Worm (Caenorhabditis elegans) whole organism, L4 larva: ENCODE results near the gene col-104.

ENCODE experiments used
- F10B5.3 ChIP-seq: sonication (generic microtip); optimal IDR thresholded peaks from 2 replicates; lab custom pipeline; 2016; ENCODE audit warnings: mild to moderate bottlenecking, missing genetic modification characterization, missing compliant biosample characterization
- F44E2.7 ChIP-seq: fragments of 200-800 bp; sonication (Bioruptor generic); IDR thresholded peaks from 2 replicates; pipeline ENCODE4 v2.1.2; 2022; ENCODE audit warnings: missing genetic modification characterization, missing compliant biosample characterization
- F49E8.2 ChIP-seq: sonication (generic microtip); optimal IDR thresholded peaks from 2 replicates; lab custom pipeline; 2016; ENCODE audit warnings: missing compliant biosample characterization, mild to moderate bottlenecking, missing genetic modification characterization, borderline replicate concordance
- T26A8.4 ChIP-seq: fragments of 200-800 bp; sonication (Bioruptor generic); IDR thresholded peaks from 2 replicates; pipeline ENCODE4 v1.3.6; 2022; ENCODE audit warnings: missing genetic modification characterization, missing compliant biosample characterization
- Y105C5A.15 ChIP-seq: fragments of 200-800 bp; sonication (Bioruptor generic); IDR thresholded peaks from 2 replicates; pipeline ENCODE4 v1.3.6; 2022; ENCODE audit warnings: missing genetic modification characterization, missing compliant biosample characterization
- Y48G9A.11 ChIP-seq: fragments of 200-800 bp; sonication (Bioruptor generic); IDR thresholded peaks from 2 replicates; pipeline ENCODE4 v1.3.6; 2022; ENCODE audit warnings: missing genetic modification reagents, missing genetic modification characterization, missing compliant biosample characterization
- Y5F2A.4 ChIP-seq: fragments of 200-800 bp; sonication (Bioruptor generic); optimal IDR thresholded peaks from 2 replicates; lab custom pipeline; 2018; ENCODE audit warnings: mild to moderate bottlenecking, missing genetic modification characterization, missing compliant biosample characterization
- ZK337.2 ChIP-seq: fragments of 200-800 bp; sonication (Bioruptor generic); IDR thresholded peaks from 2 replicates; pipeline ENCODE4 v1.3.6; 2022; ENCODE audit warnings: missing genetic modification reagents, missing genetic modification characterization, missing compliant biosample characterization
- ZK546.5 ChIP-seq, 2 experiments: sonication (generic microtip); optimal IDR thresholded peaks; 2 replicates each; lab custom pipeline; 2017; ENCODE audit warnings: missing biosample characterization in 2 of 2, missing genetic modification characterization in 2 of 2
- aha-1 ChIP-seq: fragments of 150-350 bp; peaks from one replicate; lab custom pipeline; 2014; ENCODE audit warnings: missing biosample characterization, missing genetic modification characterization
- ama-1 ChIP-seq: fragments of 150-350 bp; optimal IDR thresholded peaks from 2 replicates; lab custom pipeline; 2014; ENCODE audit warnings: inconsistent platforms, mixed read lengths
- ceh-44 ChIP-seq: fragments of 200-800 bp; sonication (Bioruptor generic); IDR thresholded peaks from 2 replicates; pipeline ENCODE4 v1.3.6; 2022; ENCODE audit warnings: missing genetic modification reagents, missing genetic modification characterization, missing compliant biosample characterization
- ceh-82 ChIP-seq: sonication (generic microtip); optimal IDR thresholded peaks from 2 replicates; lab custom pipeline; 2017; ENCODE audit warnings: missing biosample characterization, missing genetic modification characterization
- ces-1 ChIP-seq: fragments of 150-350 bp; sonication (generic microtip); optimal IDR thresholded peaks from 4 replicates; lab custom pipeline; 2014; ENCODE audit warnings: missing biosample characterization, missing genetic modification reagents, missing genetic modification characterization
- daf-12 ChIP-seq: fragments of 150-350 bp; optimal IDR thresholded peaks from 2 replicates; lab custom pipeline; 2014; ENCODE audit warnings: missing biosample characterization, missing genetic modification reagents, missing genetic modification characterization
- daf-8 ChIP-seq: fragments of 200-800 bp; sonication (Bioruptor generic); IDR thresholded peaks from 2 replicates; pipeline ENCODE4 v1.3.6; 2022; ENCODE audit warnings: missing genetic modification characterization, missing compliant biosample characterization
- dmd-8 ChIP-seq: fragments of 200-800 bp; sonication (Bioruptor generic); IDR thresholded peaks from 2 replicates; pipeline ENCODE4 v1.3.6; 2022; ENCODE audit warnings: missing genetic modification characterization, missing compliant biosample characterization
- fos-1 ChIP-seq: fragments of 150-350 bp; optimal IDR thresholded peaks from 2 replicates; lab custom pipeline; 2014; ENCODE audit warnings: missing biosample characterization, missing genetic modification characterization
- hlh-11 ChIP-seq: fragments of 200-800 bp; sonication (Bioruptor generic); optimal IDR thresholded peaks from 2 replicates; lab custom pipeline; 2018; ENCODE audit warnings: mild to moderate bottlenecking, missing genetic modification characterization, missing compliant biosample characterization
- hlh-30 ChIP-seq: sonication (generic microtip); optimal IDR thresholded peaks from 2 replicates; lab custom pipeline; 2017; ENCODE audit warnings: antibody characterized with exemption, mild to moderate bottlenecking, missing genetic modification characterization, missing compliant biosample characterization; ENCODE audit not compliant: insufficient read depth
- hmg-1.1 ChIP-seq: fragments of 200-800 bp; sonication (Bioruptor generic); IDR thresholded peaks from 2 replicates; pipeline ENCODE4 v1.3.6; 2022; ENCODE audit warnings: missing genetic modification reagents, missing genetic modification characterization, missing compliant biosample characterization
- lin-1 ChIP-seq: fragments of 200-800 bp; sonication (Bioruptor generic); IDR thresholded peaks from 2 replicates; pipeline ENCODE4 v1.3.6; 2022; ENCODE audit warnings: missing genetic modification reagents, missing genetic modification characterization, missing compliant biosample characterization
- lin-15B ChIP-seq: fragments of 150-350 bp; sonication (generic microtip); optimal IDR thresholded peaks from 3 replicates; lab custom pipeline; 2014; ENCODE audit warnings: missing biosample characterization, missing genetic modification characterization
- lin-29 ChIP-seq: fragments of 200-800 bp; sonication (Bioruptor generic); IDR thresholded peaks from 2 replicates; pipeline ENCODE4 v1.3.6; 2022; ENCODE audit warnings: missing genetic modification reagents, missing genetic modification characterization, missing compliant biosample characterization
- madf-9 ChIP-seq: fragments of 200-800 bp; sonication (Bioruptor generic); conservative IDR thresholded peaks from 2 replicates; pipeline ENCODE4 v1.3.6; 2022; ENCODE audit warnings: missing genetic modification reagents, missing genetic modification characterization, missing compliant biosample characterization
- mdt-29 ChIP-seq: fragments of 200-800 bp; sonication (Bioruptor generic); IDR thresholded peaks from 2 replicates; pipeline ENCODE4 v1.3.6; 2022; ENCODE audit warnings: missing genetic modification reagents, missing genetic modification characterization, missing compliant biosample characterization
- mes-2 ChIP-seq: sonication (generic microtip); optimal IDR thresholded peaks from 2 replicates; lab custom pipeline; 2016; ENCODE audit warnings: missing genotype, mild to moderate bottlenecking, missing genetic modification characterization, missing compliant biosample characterization; ENCODE audit not compliant: poor library complexity, severe bottlenecking
- nhr-102 ChIP-seq: sonication (generic microtip); optimal IDR thresholded peaks from 2 replicates; lab custom pipeline; 2016; ENCODE audit warnings: mild to moderate bottlenecking, missing genetic modification characterization, moderate library complexity, missing compliant biosample characterization
- nhr-48 ChIP-seq: sonication (generic microtip); optimal IDR thresholded peaks from 2 replicates; lab custom pipeline; 2016; ENCODE audit warnings: mild to moderate bottlenecking, missing genetic modification characterization, missing compliant biosample characterization
- nhr-76 ChIP-seq: fragments of 150-350 bp; optimal IDR thresholded peaks from 2 replicates; lab custom pipeline; 2014; ENCODE audit warnings: missing biosample characterization, missing genetic modification characterization
- php-3 ChIP-seq: fragments of 200-800 bp; sonication (Bioruptor generic); IDR thresholded peaks from 2 replicates; pipeline ENCODE4 v1.3.6; 2022; ENCODE audit warnings: missing genetic modification reagents, missing genetic modification characterization, missing compliant biosample characterization
- saeg-2 ChIP-seq: fragments of 200-800 bp; sonication (Bioruptor generic); IDR thresholded peaks from 2 replicates; pipeline ENCODE4 v1.3.6; 2022; ENCODE audit warnings: missing genetic modification reagents, missing genetic modification characterization, missing compliant biosample characterization
- set-16 ChIP-seq: fragments of 200-800 bp; sonication (Bioruptor generic); IDR thresholded peaks from 2 replicates; pipeline ENCODE4 v1.3.6; 2022; ENCODE audit warnings: missing genetic modification reagents, missing genetic modification characterization, missing compliant biosample characterization
- spr-3 ChIP-seq: fragments of 200-800 bp; sonication (Bioruptor generic); optimal IDR thresholded peaks from 2 replicates; lab custom pipeline; 2018; ENCODE audit warnings: mild to moderate bottlenecking, missing genetic modification characterization, missing compliant biosample characterization
- tag-97 ChIP-seq: fragments of 200-800 bp; sonication (Bioruptor generic); IDR thresholded peaks from 2 replicates; pipeline ENCODE4 v1.3.6; 2022; ENCODE audit warnings: missing genetic modification characterization, missing compliant biosample characterization
- tra-1 ChIP-seq: fragments of 200-800 bp; sonication (Bioruptor generic); IDR thresholded peaks from 2 replicates; pipeline ENCODE4 v1.3.6; 2022; ENCODE audit warnings: missing genetic modification reagents, missing genetic modification characterization, missing compliant biosample characterization
- unc-62 ChIP-seq, 3 experiments: fragments of 150-350 bp in 1 of 3; sonication (generic microtip); optimal IDR thresholded peaks in 2 of 3; peaks in 1 of 3; 1 replicate in 1 of 3; 2 replicates in 2 of 3; lab custom pipeline; 2014 to 2017; ENCODE audit warnings: missing biosample characterization in 3 of 3, missing genetic modification characterization in 3 of 3, missing genetic modification reagents in 3 of 3, missing genotype in 1 of 3
- zag-1 ChIP-seq: fragments of 150-350 bp; optimal IDR thresholded peaks from 2 replicates; lab custom pipeline; 2014; ENCODE audit warnings: missing biosample characterization, missing genetic modification characterization
- zfp-2 ChIP-seq: sonication (generic microtip); optimal IDR thresholded peaks from 2 replicates; lab custom pipeline; 2016; ENCODE audit warnings: mild to moderate bottlenecking, missing genetic modification characterization, missing compliant biosample characterization
- zfp-3 ChIP-seq: fragments of 200-800 bp; sonication (Bioruptor generic); conservative IDR thresholded peaks from 2 replicates; pipeline ENCODE4 v1.3.6; 2022; ENCODE audit warnings: missing genetic modification reagents, missing genetic modification characterization, missing compliant biosample characterization
- ztf-11 ChIP-seq: fragments of 150-350 bp; optimal IDR thresholded peaks from 2 replicates; lab custom pipeline; 2014; ENCODE audit warnings: missing biosample characterization, missing genetic modification characterization
- ztf-7 ChIP-seq: fragments of 150-350 bp; optimal IDR thresholded peaks from 2 replicates; lab custom pipeline; 2014; ENCODE audit warnings: missing biosample characterization, missing genetic modification characterization

col-104 gene

ce11 chrIV:1367041-1367440 lies 11.9 kb upstream of the col-104 start:
- TF ChIP-seq lin-15B (tag; lab: Kevin White, UChicago) (no peak), aha-1 (tag; lab: Kevin White, UChicago) (peak; percentile 94)

- TF ChIP-seq ZK546.5 (tag; optimal IDR thresholded peaks at IDR 0.05; lab: Kevin White, UChicago) (no peak), Y48G9A.11 (0 out of 2 replicates have a peak, but pooled peaks have one; percentile 36)
- TF ChIP-seq, all 104 proteins: peak for 1
These were observed 10.7 kb upstream of the col-104 start for ce11 chrIV:1365771-1366170.

ce11 chrIV:1361616-1362228 lies 6.6 kb upstream of the col-104 start:
- TF ChIP-seq ama-1 (lab: Kevin White, UChicago) (no peak), F10B5.3 (tag; lab: Kevin White, UChicago) (no peak), ZK337.2 (GFP tag; lab: Robert Waterston, UW) (0 out of 2 replicates have a peak, but pooled peaks have one; percentile 22), daf-12 (tag; lab: Kevin White, UChicago) (no peak), nhr-102 (no peak), ztf-11 (no peak), ztf-7 (tag; lab: Kevin White, UChicago) (no peak), set-16 (peak; percentile 62), hlh-11 (peak; percentile 48), php-3 (no peak), T26A8.4 (GFP tag; lab: Robert Waterston, UW) (no peak), mes-2 (no peak), aha-1 (tag; lab: Kevin White, UChicago) (peak; percentile 96), F44E2.7 (GFP tag; lab: Robert Waterston, UW) (no peak)

ce11 chrIV:1359125-1359524 lies 4.0 kb upstream of the col-104 start, which contains the start of gene col-105:
col-105 (minus strand) TSS chrIV:1359225.
- no peak for TF ChIP-seq ceh-44 (GFP tag; lab: Robert Waterston, UW)
- no peak for TF ChIP-seq ceh-82 (tag; lab: Kevin White, UChicago)
- no peak for TF ChIP-seq hlh-11
- no peak for TF ChIP-seq hlh-30 (tag; lab: Kevin White, UChicago)
- TF ChIP-seq zag-1 (tag; lab: Kevin White, UChicago), result no peak
- TF ChIP-seq Y5F2A.4 (GFP tag; lab: Kevin White, UChicago), result no peak
- TF ChIP-seq madf-9, result no peak
- TF ChIP-seq saeg-2, result no peak
- TF ChIP-seq, all 104 proteins: peak for 0

ce11 chrIV:1358109-1358508 lies 3.0 kb upstream of the col-104 start:
- no peak for TF ChIP-seq ZK337.2 (GFP tag; lab: Robert Waterston, UW)
- TF ChIP-seq tag-97 (GFP tag; lab: Robert Waterston, UW), result no peak
- TF ChIP-seq Y48G9A.11, result no peak
- TF ChIP-seq ztf-11, result no peak
- no peak for TF ChIP-seq hlh-30 (tag; lab: Kevin White, UChicago)
- TF ChIP-seq nhr-76 (tag; lab: Kevin White, UChicago), result no peak
- TF ChIP-seq zfp-3 (GFP tag; lab: Robert Waterston, UW), result no peak
- TF ChIP-seq hlh-11, result no peak
- no peak for TF ChIP-seq spr-3 (GFP tag; lab: Kevin White, UChicago)
- TF ChIP-seq lin-15B (tag; lab: Kevin White, UChicago), result no peak
- no peak for TF ChIP-seq lin-1 (GFP tag; lab: Robert Waterston, UW)
- TF ChIP-seq F44E2.7 (GFP tag; lab: Robert Waterston, UW), result 0 out of 2 replicates have a peak, but pooled peaks have one; percentile 74
- no peak for TF ChIP-seq unc-62 (GFP tag; optimal IDR thresholded peaks at IDR 0.05 in 1 of 2; lab: Kevin White, UChicago)
- TF ChIP-seq unc-62 (tag; optimal IDR thresholded peaks at IDR 0.05; lab: Kevin White, UChicago), result no peak
- no peak for TF ChIP-seq hmg-1.1
- no peak for TF ChIP-seq ces-1
- no peak for TF ChIP-seq zfp-2
- no peak for TF ChIP-seq nhr-48
- no peak for TF ChIP-seq fos-1 (tag; lab: Kevin White, UChicago)
- no peak; the same call in 1 of the 2 replicates for TF ChIP-seq Y105C5A.15 (GFP tag; lab: Robert Waterston, UW)
- no peak for TF ChIP-seq F49E8.2
- TF ChIP-seq mdt-29 (GFP tag; lab: Robert Waterston, UW), result no peak
- no peak for TF ChIP-seq ama-1 (lab: Kevin White, UChicago)
- TF ChIP-seq dmd-8 (GFP tag; lab: Robert Waterston, UW), result no peak
- TF ChIP-seq daf-8 (GFP tag; lab: Robert Waterston, UW), result no peak
- TF ChIP-seq lin-29 (GFP tag; lab: Robert Waterston, UW), result no peak
- TF ChIP-seq tra-1 (GFP tag; lab: Robert Waterston, UW), result no peak
- no peak for TF ChIP-seq Y5F2A.4 (GFP tag; lab: Kevin White, UChicago)
